Worm (Caenorhabditis elegans) whole organism, early embryonic: ENCODE measurements around the gene flp-8.

Experiments
- B0310.2 ChIP-seq: sonication (generic microtip); optimal IDR thresholded peaks from 2 replicates; lab custom pipeline; 2016; ENCODE audit warnings: mild to moderate bottlenecking, missing genetic modification characterization, missing compliant biosample characterization
- F13C5.2 ChIP-seq: sonication (generic microtip); optimal IDR thresholded peaks from 2 replicates; lab custom pipeline; 2017; ENCODE audit warnings: mild to moderate bottlenecking, missing genetic modification characterization, inconsistent platforms, missing compliant biosample characterization
- aly-1 ChIP-seq: sonication (generic microtip); optimal IDR thresholded peaks from 2 replicates; lab custom pipeline; 2016; ENCODE audit warnings: missing genetic modification characterization, missing compliant biosample characterization
- ama-1 ChIP-seq: fragments of 150-350 bp; optimal IDR thresholded peaks from 2 replicates; lab custom pipeline; 2014
- ceh-13 ChIP-seq: fragments of 200-800 bp; sonication (Bioruptor generic); optimal IDR thresholded peaks from 2 replicates; lab custom pipeline; 2018; ENCODE audit warnings: mild to moderate bottlenecking, missing genetic modification characterization, missing compliant biosample characterization
- ceh-36 ChIP-seq: sonication (generic microtip); optimal IDR thresholded peaks from 2 replicates; lab custom pipeline; 2016; ENCODE audit warnings: missing genetic modification characterization, inconsistent platforms, missing compliant biosample characterization
- ets-7 ChIP-seq: sonication (generic microtip); optimal IDR thresholded peaks from 2 replicates; lab custom pipeline; 2016; ENCODE audit warnings: missing genotype, missing genetic modification characterization, missing compliant biosample characterization
- flt-1 ChIP-seq: fragments of 200-800 bp; sonication (Bioruptor generic); IDR thresholded peaks from 2 replicates; pipeline ENCODE4 v1.3.6; 2022; ENCODE audit warnings: missing genetic modification characterization, missing compliant biosample characterization
- hmbx-1 ChIP-seq: sonication (generic microtip); optimal IDR thresholded peaks from 2 replicates; lab custom pipeline; 2016; ENCODE audit warnings: mild to moderate bottlenecking, missing genetic modification characterization, missing compliant biosample characterization
- hmg-4 ChIP-seq: fragments of 200-800 bp; sonication (Bioruptor generic); optimal IDR thresholded peaks from 2 replicates; lab custom pipeline; 2018; ENCODE audit warnings: mild to moderate bottlenecking, missing genetic modification characterization, missing compliant biosample characterization
- hnd-1 ChIP-seq: sonication (generic microtip); optimal IDR thresholded peaks from 2 replicates; lab custom pipeline; 2016; ENCODE audit warnings: missing genetic modification characterization, missing compliant biosample characterization
- pes-1 ChIP-seq: fragments of 200-800 bp; sonication (Bioruptor generic); IDR thresholded peaks from 2 replicates; pipeline ENCODE4 v1.3.6; 2022; ENCODE audit warnings: missing genetic modification reagents, missing genetic modification characterization, missing compliant biosample characterization
- scrt-1 ChIP-seq: fragments of 200-800 bp; sonication (Bioruptor generic); IDR thresholded peaks from 2 replicates; pipeline ENCODE4 v1.3.6; 2022; ENCODE audit warnings: missing genetic modification characterization, missing compliant biosample characterization
- sea-1 ChIP-seq: fragments of 200-800 bp; sonication (Bioruptor generic); conservative IDR thresholded peaks from 2 replicates; pipeline ENCODE4 v1.3.6; 2022; ENCODE audit warnings: missing genetic modification characterization, missing compliant biosample characterization
- tbx-11 ChIP-seq: fragments of 200-800 bp; sonication (Bioruptor generic); IDR thresholded peaks from 2 replicates; pipeline ENCODE4 v1.3.6; 2022; ENCODE audit warnings: missing genetic modification characterization, missing compliant biosample characterization
- tbx-37 ChIP-seq: fragments of 200-800 bp; sonication (Bioruptor generic); conservative IDR thresholded peaks from 2 replicates; pipeline ENCODE4 v1.3.6; 2022; ENCODE audit warnings: missing genetic modification reagents, missing genetic modification characterization, missing compliant biosample characterization
- tra-4 ChIP-seq: sonication (generic microtip); optimal IDR thresholded peaks from 2 replicates; lab custom pipeline; 2017; ENCODE audit warnings: missing genetic modification characterization, missing compliant biosample characterization

flp-8 gene

ce11 chrX:14881119-14881518 is at the start of gene flp-8:
TSS of gene flp-8 (plus strand) at chrX:14881419.
- TF ChIP-seq tbx-11 (no peak), B0310.2 (tag; lab: Kevin White, UChicago) (no peak)

- TF ChIP-seq sea-1 (GFP tag; lab: Robert Waterston, UW) (no peak), aly-1 (no peak), tbx-37 (GFP tag; lab: Robert Waterston, UW) (no peak), B0310.2 (tag; lab: Kevin White, UChicago) (no peak), hnd-1 (no peak), flt-1 (GFP tag; lab: Robert Waterston, UW) (no peak), ceh-13 (no peak), scrt-1 (no peak), tbx-11 (no peak), ama-1 (no peak), hmbx-1 (tag; lab: Kevin White, UChicago) (no peak), F13C5.2 (tag; lab: Kevin White, UChicago) (no peak), tra-4 (tag; lab: Kevin White, UChicago) (no peak), pes-1 (GFP tag; lab: Robert Waterston, UW) (no peak), ceh-36 (tag; lab: Kevin White, UChicago) (no peak), hmg-4 (GFP tag; lab: Kevin White, UChicago) (no peak), ets-7 (tag; lab: Kevin White, UChicago) (no peak)
Observed at ce11 chrX:14831531-14831930, 49.7 kb upstream of the flp-8 start, which contains the start of gene dpf-2. TSS of gene dpf-2 (plus strand) at chrX:14831831.

DNA sequence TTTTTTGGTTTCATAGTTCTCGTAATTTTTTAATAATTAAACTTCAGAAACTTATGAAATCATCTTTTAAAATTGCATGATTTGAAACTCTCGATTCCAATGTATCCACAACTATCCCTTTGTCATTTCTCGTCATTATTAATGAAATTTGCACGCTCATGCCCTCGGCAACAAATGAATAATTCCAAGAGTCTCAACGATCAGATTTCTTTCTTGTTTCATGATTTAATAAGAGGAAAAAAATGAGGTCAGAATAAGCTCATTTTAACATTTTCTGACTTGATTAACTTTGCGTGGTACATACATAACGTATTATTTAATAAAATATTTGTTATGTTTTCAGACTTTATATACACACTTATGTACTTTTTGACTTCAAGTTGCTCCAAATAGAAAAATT is 42.9 kb upstream of the flp-8 start:
- TF ChIP-seq pes-1 (GFP tag; lab: Robert Waterston, UW) (no peak), hnd-1 (no peak)

ce11 chrX:14841030-14841429 is 40.2 kb upstream of the flp-8 start:
- no peak for TF ChIP-seq aly-1
- no peak for TF ChIP-seq hmbx-1 (tag; lab: Kevin White, UChicago)
- TF ChIP-seq scrt-1, result no peak
- peak; percentile 73 for TF ChIP-seq F13C5.2 (tag; lab: Kevin White, UChicago)
- 0 out of 2 replicates have a peak, but pooled peaks have one; percentile 39 for TF ChIP-seq sea-1 (GFP tag; lab: Robert Waterston, UW)
- TF ChIP-seq hmg-4 (GFP tag; lab: Kevin White, UChicago), result peak; percentile 82
- TF ChIP-seq pes-1 (GFP tag; lab: Robert Waterston, UW), result no peak

ce11 chrX:14842846-14843369 is 38.3 kb upstream of the flp-8 start:
- TF ChIP-seq pes-1 (GFP tag; lab: Robert Waterston, UW) (no peak), aly-1 (no peak), F13C5.2 (tag; lab: Kevin White, UChicago) (no peak), tbx-11 (no peak), ceh-13 (no peak), tbx-37 (GFP tag; lab: Robert Waterston, UW) (no peak)

DNA sequence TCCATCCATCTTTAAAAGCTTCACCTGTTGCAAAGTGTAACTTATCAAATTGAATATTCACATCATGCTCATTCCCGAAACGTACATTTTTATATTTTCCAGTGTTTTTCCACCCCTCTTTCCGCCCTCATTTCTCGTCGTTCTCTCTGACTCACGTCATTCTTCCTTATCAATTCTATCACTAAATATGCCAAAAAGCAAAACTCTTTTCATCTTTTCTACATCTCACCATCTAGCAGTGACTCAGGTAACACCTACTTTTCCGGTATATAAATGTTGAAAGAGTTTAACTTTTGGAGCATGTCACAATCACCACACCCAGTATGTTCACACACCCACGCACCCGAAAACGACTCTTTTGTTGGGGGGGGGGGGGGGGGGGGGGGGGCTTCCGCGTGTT is 36.7 kb upstream of the flp-8 start:
- TF ChIP-seq ceh-36 (tag; lab: Kevin White, UChicago) (no peak), B0310.2 (tag; lab: Kevin White, UChicago) (no peak), tbx-11 (no peak), ceh-13 (no peak), flt-1 (GFP tag; lab: Robert Waterston, UW) (no peak), scrt-1 (no peak), ama-1 (no peak), F13C5.2 (tag; lab: Kevin White, UChicago) (no peak), aly-1 (no peak), tbx-37 (GFP tag; lab: Robert Waterston, UW) (no peak), hnd-1 (no peak), pes-1 (GFP tag; lab: Robert Waterston, UW) (no peak)

- no peak for TF ChIP-seq ceh-36 (tag; lab: Kevin White, UChicago)
- TF ChIP-seq pes-1 (GFP tag; lab: Robert Waterston, UW), result no peak
- TF ChIP-seq tra-4 (tag; lab: Kevin White, UChicago), result no peak
- TF ChIP-seq B0310.2 (tag; lab: Kevin White, UChicago), result no peak
- TF ChIP-seq tbx-37 (GFP tag; lab: Robert Waterston, UW), result no peak
- TF ChIP-seq scrt-1, result no peak
- TF ChIP-seq ceh-13, result no peak
- TF ChIP-seq aly-1, result no peak
- no peak for TF ChIP-seq hmbx-1 (tag; lab: Kevin White, UChicago)
- no peak for TF ChIP-seq ets-7 (tag; lab: Kevin White, UChicago)
- TF ChIP-seq flt-1 (GFP tag; lab: Robert Waterston, UW), result no peak
Observed at ce11 chrX:14845637-14846036, 35.6 kb upstream of the flp-8 start, which contains the start of gene egrh-1. TSS of gene egrh-1 (plus strand) at chrX:14845937.

ce11 chrX:14849054-14849453 is 32.2 kb upstream of the flp-8 start, which contains the start of gene acd-3:
TSS of gene acd-3 (plus strand) at chrX:14849275.
- no peak for TF ChIP-seq tbx-11
- TF ChIP-seq B0310.2 (tag; lab: Kevin White, UChicago), result no peak
- TF ChIP-seq F13C5.2 (tag; lab: Kevin White, UChicago), result no peak
- TF ChIP-seq flt-1 (GFP tag; lab: Robert Waterston, UW), result no peak
- TF ChIP-seq sea-1 (GFP tag; lab: Robert Waterston, UW), result no peak
- no peak for TF ChIP-seq scrt-1
- no peak for TF ChIP-seq pes-1 (GFP tag; lab: Robert Waterston, UW)
- TF ChIP-seq ceh-13, result no peak
- no peak for TF ChIP-seq hmbx-1 (tag; lab: Kevin White, UChicago)
- no peak for TF ChIP-seq aly-1
- no peak for TF ChIP-seq tbx-37 (GFP tag; lab: Robert Waterston, UW)
- no peak for TF ChIP-seq hnd-1
- TF ChIP-seq tra-4 (tag; lab: Kevin White, UChicago), result no peak
